Worm (Caenorhabditis elegans) whole organism, L4/young adult: ENCODE results near the gene ins-13.

Experiments
- W03F9.2 ChIP-seq: fragments of 150-350 bp; optimal IDR thresholded peaks from 2 replicates; lab custom pipeline; 2014; ENCODE audit warnings: missing biosample characterization, missing genetic modification characterization
- dao-5 ChIP-seq: sonication (generic microtip); optimal IDR thresholded peaks from 2 replicates; lab custom pipeline; 2016; ENCODE audit warnings: missing genotype, missing genetic modification characterization, moderate library complexity, missing compliant biosample characterization
- him-1 ChIP-seq: sonication (generic microtip); optimal IDR thresholded peaks from 2 replicates; lab custom pipeline; 2016; ENCODE audit warnings: missing genotype, missing genetic modification reagents, missing genetic modification characterization, missing compliant biosample characterization

DNA sequence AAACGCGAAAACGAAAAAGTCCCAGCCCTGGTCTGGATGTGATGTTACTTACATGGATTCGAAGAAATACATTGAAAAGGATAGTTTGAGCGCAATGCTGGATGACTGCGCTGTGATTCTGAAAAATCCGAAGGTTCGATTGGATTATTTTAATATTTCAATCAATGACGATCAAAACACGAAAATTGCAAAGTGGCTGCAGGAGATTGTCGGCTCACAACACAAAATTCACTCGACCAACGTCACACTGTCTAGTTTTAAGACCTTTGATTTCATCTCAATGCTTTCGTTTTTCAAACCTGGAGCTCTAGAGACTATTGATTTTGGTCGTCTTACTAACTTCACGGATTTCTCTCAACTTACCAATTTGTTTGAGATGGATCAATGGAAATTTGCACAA is 6.9 kb upstream of the ins-13 start, which contains the start of gene C17C3.5:
- no peak for TF ChIP-seq him-1 (tag; lab: Kevin White, UChicago)
- no peak for TF ChIP-seq dao-5 (tag; lab: Kevin White, UChicago)
- TF ChIP-seq W03F9.2 (tag; lab: Kevin White, UChicago), result no peak
